Fruit fly (Drosophila melanogaster) whole organism, pupa: ENCODE data around the gene CG14658.

Source experiments
- CG10348 ChIP-seq: fragments of 200-800 bp; sonication (Bioruptor generic); IDR thresholded peaks from 2 replicates; pipeline ENCODE4 v1.3.6; 2022; ENCODE audit warnings: missing biosample characterization, missing genetic modification characterization
- CG12605 ChIP-seq: fragments of 200-800 bp; sonication (Bioruptor generic); IDR thresholded peaks from 2 replicates; pipeline ENCODE4 v1.3.6; 2022; ENCODE audit warnings: missing biosample characterization, missing genetic modification characterization
- CG13204 ChIP-seq: fragments of 200-800 bp; sonication (Bioruptor generic); optimal IDR thresholded peaks from 2 replicates; lab custom pipeline; 2018; ENCODE audit warnings: missing biosample characterization, mild to moderate bottlenecking, missing genetic modification characterization, moderate library complexity
- CG14655 ChIP-seq: fragments of 200-800 bp; sonication (Bioruptor generic); optimal IDR thresholded peaks from 3 replicates; lab custom pipeline; 2017; ENCODE audit warnings: mild to moderate bottlenecking, missing biosample characterization, missing genetic modification reagents, missing genetic modification characterization
- CG15710 ChIP-seq: fragments of 200-800 bp; sonication (Bioruptor generic); optimal IDR thresholded peaks from 2 replicates; lab custom pipeline; 2018; ENCODE audit warnings: missing biosample characterization, mild to moderate bottlenecking, missing genetic modification characterization, moderate library complexity
- CG17806 ChIP-seq: fragments of 200-800 bp; sonication (Bioruptor generic); optimal IDR thresholded peaks from 2 replicates; lab custom pipeline; 2018; ENCODE audit warnings: missing biosample characterization, mild to moderate bottlenecking, missing genetic modification characterization, moderate library complexity
- CG32121 ChIP-seq: fragments of 200-800 bp; sonication (Bioruptor generic); IDR thresholded peaks from 2 replicates; pipeline ENCODE4 v1.3.6; 2022; ENCODE audit warnings: missing biosample characterization, missing genetic modification characterization
- CG34367 ChIP-seq: fragments of 200-800 bp; sonication (Bioruptor generic); optimal IDR thresholded peaks from 2 replicates; lab custom pipeline; 2018; ENCODE audit warnings: missing biosample characterization, mild to moderate bottlenecking, missing genetic modification characterization
- CG4496 ChIP-seq: fragments of 200-800 bp; sonication (Bioruptor generic); IDR thresholded peaks from 3 replicates; pipeline ENCODE4 v1.3.6; 2022; ENCODE audit warnings: missing biosample characterization, missing genetic modification characterization
- CG8159 ChIP-seq: fragments of 200-800 bp; sonication (Bioruptor generic); optimal IDR thresholded peaks from 3 replicates; lab custom pipeline; 2018; ENCODE audit warnings: missing biosample characterization, mild to moderate bottlenecking, missing genetic modification characterization, moderate library complexity
- CG8301 ChIP-seq: fragments of 200-800 bp; sonication (Bioruptor generic); optimal IDR thresholded peaks from 2 replicates; lab custom pipeline; 2018; ENCODE audit warnings: missing biosample characterization, mild to moderate bottlenecking, missing genetic modification characterization
- CG9948 ChIP-seq: fragments of 200-800 bp; sonication (Bioruptor generic); optimal IDR thresholded peaks from 2 replicates; lab custom pipeline; 2018; ENCODE audit warnings: missing biosample characterization, mild to moderate bottlenecking, missing genetic modification characterization, moderate library complexity
- D1 ChIP-seq: fragments of 200-800 bp; sonication (Bioruptor generic); optimal IDR thresholded peaks from 2 replicates; lab custom pipeline; 2018; ENCODE audit warnings: missing biosample characterization, mild to moderate bottlenecking, missing genetic modification characterization, moderate library complexity
- EcR ChIP-seq: fragments of 200-800 bp; sonication (Bioruptor generic); optimal IDR thresholded peaks from 3 replicates; lab custom pipeline; 2019; ENCODE audit warnings: missing biosample characterization, missing genetic modification characterization, mild to moderate bottlenecking, moderate library complexity, missing genetic modification reagents
- Ets98B ChIP-seq: fragments of 200-800 bp; sonication (Bioruptor generic); IDR thresholded peaks from 2 replicates; pipeline ENCODE4 v1.3.6; 2022; ENCODE audit warnings: missing biosample characterization, missing genetic modification characterization
- Pif1A ChIP-seq: fragments of 200-800 bp; sonication (Bioruptor generic); optimal IDR thresholded peaks from 3 replicates; lab custom pipeline; 2016; ENCODE audit warnings: missing biosample characterization, missing genetic modification characterization
- Pif1B ChIP-seq: fragments of 200-800 bp; sonication (Bioruptor generic); optimal IDR thresholded peaks from 3 replicates; lab custom pipeline; 2016; ENCODE audit warnings: missing biosample characterization, missing genetic modification characterization
- Snoo ChIP-seq: fragments of 200-800 bp; sonication (Bioruptor generic); optimal IDR thresholded peaks from 3 replicates; lab custom pipeline; 2017; ENCODE audit warnings: missing biosample characterization, mild to moderate bottlenecking, missing genetic modification characterization, inconsistent platforms
- fd96Ca ChIP-seq: fragments of 200-800 bp; sonication (Bioruptor generic); IDR thresholded peaks from 3 replicates; pipeline ENCODE4 v1.3.6; 2022; ENCODE audit warnings: missing biosample characterization, missing genetic modification characterization
- gl ChIP-seq: fragments of 200-800 bp; sonication (Bioruptor generic); optimal IDR thresholded peaks from 2 replicates; lab custom pipeline; 2018; ENCODE audit warnings: missing biosample characterization, mild to moderate bottlenecking, missing genetic modification characterization
- rn ChIP-seq: fragments of 200-800 bp; sonication (Bioruptor generic); IDR thresholded peaks from 2 replicates; pipeline ENCODE4 v1.3.6; 2022; ENCODE audit warnings: missing biosample characterization, missing genetic modification characterization

CG14658 gene

dm6 chr3R:4855711-4856110, 25.4 kb upstream of the CG14658 start:
- TF ChIP-seq CG12605 (GFP tag; lab: Robert Waterston, UW) = no peak
- no peak for TF ChIP-seq CG4496 (GFP tag; lab: Robert Waterston, UW)
- no peak for TF ChIP-seq gl
- no peak for TF ChIP-seq Snoo (tag; lab: Kevin White, UChicago)
- TF ChIP-seq CG10348 (GFP tag; lab: Robert Waterston, UW) = no peak
- TF ChIP-seq CG9948 (tag; lab: Kevin White, UChicago) = no peak
- TF ChIP-seq EcR (GFP tag; lab: Kevin White, UChicago) = no peak
- TF ChIP-seq Ets98B (GFP tag; lab: Robert Waterston, UW) = no peak
- TF ChIP-seq fd96Ca (GFP tag; lab: Robert Waterston, UW) = no peak
- no peak for TF ChIP-seq CG8301
- no peak for TF ChIP-seq CG15710 (tag; lab: Kevin White, UChicago)
- TF ChIP-seq CG14655 (GFP tag; lab: Kevin White, UChicago) = no peak

- TF ChIP-seq Ets98B (GFP tag; lab: Robert Waterston, UW) (no peak), CG13204 (GFP tag; lab: Kevin White, UChicago) (no peak), Pif1A (no peak), CG34367 (tag; lab: Kevin White, UChicago) (no peak), CG10348 (GFP tag; lab: Robert Waterston, UW) (no peak), EcR (GFP tag; lab: Kevin White, UChicago) (no peak), CG12605 (GFP tag; lab: Robert Waterston, UW) (no peak), CG17806 (tag; lab: Kevin White, UChicago) (no peak), CG8159 (no peak), rn (GFP tag; lab: Robert Waterston, UW) (no peak), CG14655 (GFP tag; lab: Kevin White, UChicago) (no peak), CG32121 (GFP tag; lab: Robert Waterston, UW) (no peak), D1 (no peak), CG4496 (GFP tag; lab: Robert Waterston, UW) (no peak), fd96Ca (GFP tag; lab: Robert Waterston, UW) (no peak), gl (no peak), CG15710 (tag; lab: Kevin White, UChicago) (no peak), Snoo (tag; lab: Kevin White, UChicago) (no peak), Pif1B (no peak), CG9948 (tag; lab: Kevin White, UChicago) (no peak)
- TF ChIP-seq, all 21 proteins: peak for 0
Measured at dm6 chr3R:4854216-4854615, 23.9 kb upstream of the CG14658 start.

DNA sequence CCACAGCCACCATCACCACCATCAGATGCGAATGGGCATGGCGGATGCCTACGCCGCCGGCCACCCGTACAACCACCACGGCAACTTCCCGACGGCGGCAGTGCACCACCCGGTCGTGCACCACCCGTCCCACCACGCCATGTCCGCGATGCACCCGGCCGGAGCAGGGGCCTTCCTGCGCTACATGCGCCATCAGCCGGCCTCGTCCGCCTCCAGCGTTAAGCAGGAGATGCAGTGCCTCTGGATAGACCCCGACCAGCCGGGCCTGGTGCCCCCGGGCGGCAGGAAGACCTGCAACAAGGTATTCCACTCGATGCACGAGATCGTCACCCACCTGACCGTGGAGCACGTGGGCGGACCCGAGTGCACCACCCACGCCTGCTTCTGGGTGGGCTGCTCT, 23.2 kb upstream of the CG14658 start:
- TF ChIP-seq CG34367 (tag; lab: Kevin White, UChicago) = no peak
- no peak for TF ChIP-seq fd96Ca (GFP tag; lab: Robert Waterston, UW)
- TF ChIP-seq CG8159 = no peak
- no peak for TF ChIP-seq Pif1A
- TF ChIP-seq D1 = no peak
- TF ChIP-seq gl = no peak
- TF ChIP-seq rn (GFP tag; lab: Robert Waterston, UW) = no peak
- TF ChIP-seq Pif1B = no peak
- TF ChIP-seq CG8301 = no peak
- TF ChIP-seq CG12605 (GFP tag; lab: Robert Waterston, UW) = no peak
- TF ChIP-seq CG32121 (GFP tag; lab: Robert Waterston, UW) = no peak
- no peak for TF ChIP-seq CG15710 (tag; lab: Kevin White, UChicago)
- TF ChIP-seq CG4496 (GFP tag; lab: Robert Waterston, UW) = no peak
- no peak for TF ChIP-seq Snoo (tag; lab: Kevin White, UChicago)
- TF ChIP-seq EcR (GFP tag; lab: Kevin White, UChicago) = no peak
- no peak for TF ChIP-seq CG13204 (GFP tag; lab: Kevin White, UChicago)
- TF ChIP-seq CG9948 (tag; lab: Kevin White, UChicago) = no peak
- no peak for TF ChIP-seq CG17806 (tag; lab: Kevin White, UChicago)
- TF ChIP-seq CG10348 (GFP tag; lab: Robert Waterston, UW) = no peak
- no peak for TF ChIP-seq CG14655 (GFP tag; lab: Kevin White, UChicago)
- TF ChIP-seq, all 21 proteins: peak for 0

DNA sequence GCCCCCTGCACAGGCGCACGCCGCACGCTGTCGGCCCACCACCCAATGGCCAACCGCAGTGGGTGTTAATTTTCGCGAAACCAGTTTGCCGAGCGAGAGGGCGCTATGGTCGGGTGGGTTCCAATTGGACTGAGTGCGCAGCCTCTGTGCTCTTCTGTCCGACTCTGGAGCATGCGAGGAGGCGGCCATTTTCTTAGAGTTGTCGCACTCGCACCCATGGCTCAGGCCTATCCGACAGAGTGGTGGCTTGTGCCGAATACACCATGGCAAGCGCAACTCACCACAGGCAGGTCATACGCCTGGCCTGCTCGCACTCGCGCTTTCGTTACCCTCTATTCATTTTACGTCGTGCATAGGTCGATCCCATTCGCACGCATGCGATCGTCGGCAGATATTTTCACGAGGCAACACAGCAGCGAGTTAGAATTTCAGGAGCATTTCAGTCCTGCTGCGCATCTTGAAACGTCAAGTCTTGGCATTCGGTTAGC, 22.1 kb upstream of the CG14658 start, which contains the start of gene opa:
TSS of gene opa (plus strand) at position 441 of the 488 bp plus-strand sequence.
- TF ChIP-seq CG14655 (GFP tag; lab: Kevin White, UChicago) = no peak
- TF ChIP-seq Pif1A = no peak
- TF ChIP-seq EcR (GFP tag; lab: Kevin White, UChicago) = no peak
- 0 out of 3 replicates have a peak, but pooled peaks have one; percentile 9 for TF ChIP-seq CG4496 (GFP tag; lab: Robert Waterston, UW)
- no peak for TF ChIP-seq Snoo (tag; lab: Kevin White, UChicago)
- TF ChIP-seq CG32121 (GFP tag; lab: Robert Waterston, UW) = no peak
- peak; percentile 36 for TF ChIP-seq D1
- TF ChIP-seq CG10348 (GFP tag; lab: Robert Waterston, UW) = no peak
- TF ChIP-seq rn (GFP tag; lab: Robert Waterston, UW) = no peak

DNA sequence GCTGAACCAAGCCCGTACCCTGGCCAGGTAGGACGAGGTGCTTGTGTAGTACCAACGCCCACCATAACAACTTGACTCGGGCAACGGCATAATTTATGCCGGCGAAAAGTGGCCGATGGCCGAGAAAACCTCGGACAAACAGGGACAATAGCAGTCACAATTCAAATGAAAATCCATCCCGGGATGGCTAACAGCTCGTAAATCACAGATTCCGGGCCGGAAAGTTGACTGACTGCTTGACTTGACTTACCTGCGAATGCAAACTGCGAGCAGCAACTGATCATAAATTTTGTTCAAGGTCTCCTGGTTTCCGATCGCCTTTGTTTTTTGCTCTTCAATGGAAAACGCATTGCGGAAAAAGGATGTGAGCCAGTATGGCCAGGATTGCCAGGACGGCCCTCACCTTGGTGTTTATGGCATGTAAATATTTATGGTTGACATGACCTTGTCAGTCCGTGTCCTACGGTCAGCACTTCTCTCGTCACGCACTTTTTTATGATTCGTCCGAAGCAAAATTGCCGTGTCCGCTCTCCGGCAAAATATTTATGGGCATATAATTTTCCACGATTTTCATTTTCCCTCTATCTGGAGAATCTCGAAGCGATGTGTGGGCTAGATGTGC, 18.8 kb upstream of the CG14658 start:
- TF ChIP-seq CG8159 (no peak), CG13204 (GFP tag; lab: Kevin White, UChicago) (no peak), rn (GFP tag; lab: Robert Waterston, UW) (no peak), Snoo (tag; lab: Kevin White, UChicago) (no peak), Pif1A (no peak), fd96Ca (GFP tag; lab: Robert Waterston, UW) (no peak), gl (no peak)
- TF ChIP-seq, all 21 proteins: peak for 0

DNA sequence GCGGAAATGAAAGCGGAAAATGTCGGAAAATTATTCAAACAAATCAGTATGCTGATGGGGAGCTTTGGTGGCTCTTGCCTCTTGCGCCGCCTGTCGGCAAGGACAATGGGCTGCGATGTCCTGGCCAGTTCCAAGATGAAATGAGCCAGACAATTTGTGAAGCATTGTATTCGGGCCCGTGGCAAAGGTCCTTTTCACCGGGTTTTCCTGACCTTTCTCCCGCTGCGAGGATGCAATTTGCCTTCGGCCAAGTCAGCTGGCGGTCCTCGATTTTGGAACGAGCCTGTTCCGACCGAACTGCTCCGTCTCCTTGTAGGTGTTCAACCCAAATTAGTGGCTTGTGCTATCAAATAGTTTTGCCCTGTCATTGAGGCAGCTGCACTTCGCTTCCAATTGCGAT, 17.1 kb upstream of the CG14658 start:
- no peak for TF ChIP-seq D1
- TF ChIP-seq Snoo (tag; lab: Kevin White, UChicago) = no peak
- no peak for TF ChIP-seq CG17806 (tag; lab: Kevin White, UChicago)
- TF ChIP-seq CG32121 (GFP tag; lab: Robert Waterston, UW) = no peak
